Fruit fly (Drosophila melanogaster): ENCODE measurements around the gene CG31998.

Gene CG31998

DNA sequence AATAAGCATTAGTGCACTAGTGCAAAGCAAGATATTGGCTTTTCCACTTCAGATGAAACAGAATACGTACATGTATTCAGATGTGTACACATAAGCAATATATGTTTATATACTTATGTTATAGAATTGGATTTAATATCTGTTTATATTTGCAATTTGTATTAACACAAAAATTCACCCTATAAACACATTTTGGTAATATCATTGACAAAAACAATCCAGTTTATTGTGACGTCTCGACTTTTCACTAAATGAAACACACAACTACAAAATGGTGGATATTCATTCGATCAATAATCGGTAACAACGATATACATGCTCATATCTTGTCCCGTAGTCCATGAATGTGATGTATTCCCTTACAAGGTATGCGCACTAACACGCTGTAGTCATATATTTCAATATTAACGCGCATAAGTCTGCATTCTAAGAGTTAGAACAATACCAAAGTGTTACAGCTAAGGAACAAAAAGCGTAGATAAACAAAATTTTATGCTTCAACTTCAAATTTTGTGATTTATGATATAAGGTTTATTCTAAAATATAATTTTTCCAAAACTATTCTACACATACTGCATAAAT, at the start of gene CG31998 (continued):
- TF ChIP-seq CG2678 (tag; optimal IDR thresholded peaks at IDR 0.05): no peak
- TF ChIP-seq Awh (GFP tag; IDR thresholded peaks at IDR 0.05): no peak
- TF ChIP-seq CG15479 (GFP tag; optimal IDR thresholded peaks at IDR 0.05): no peak
- no peak for TF ChIP-seq Fer3 (tag; optimal IDR thresholded peaks at IDR 0.05)
- no peak for TF ChIP-seq sim (GFP tag; IDR thresholded peaks at IDR 0.05)
- peak; percentile 68 for TF ChIP-seq sens (GFP tag)

- TF ChIP-seq Dbx (GFP tag; IDR thresholded peaks at IDR 0.05): no peak
- no peak for TF ChIP-seq CG4820 (GFP tag; optimal IDR thresholded peaks at IDR 0.05)
- no peak for TF ChIP-seq az2 (GFP tag; optimal IDR thresholded peaks at IDR 0.05)
- TF ChIP-seq wdn (GFP tag; IDR thresholded peaks at IDR 0.05): no peak
- no peak for TF ChIP-seq knrl (GFP tag; IDR thresholded peaks at IDR 0.05; ENCODE audit: partially characterized antibody)
- TF ChIP-seq Mad (GFP tag; optimal IDR thresholded peaks at IDR 0.05): no peak
- no peak for TF ChIP-seq dmrt99B (tag; optimal IDR thresholded peaks at IDR 0.05)
- TF ChIP-seq ems (GFP tag; optimal IDR thresholded peaks at IDR 0.05): no peak
- no peak for TF ChIP-seq gro (GFP tag; optimal IDR thresholded peaks at IDR 0.05)
Measured at dm6 chr4:254697-255096, 49.0 kb upstream of the CG31998 start, which contains the start of gene RhoGAP102A. TSS of gene RhoGAP102A (plus strand) at chr4:254997.

DNA sequence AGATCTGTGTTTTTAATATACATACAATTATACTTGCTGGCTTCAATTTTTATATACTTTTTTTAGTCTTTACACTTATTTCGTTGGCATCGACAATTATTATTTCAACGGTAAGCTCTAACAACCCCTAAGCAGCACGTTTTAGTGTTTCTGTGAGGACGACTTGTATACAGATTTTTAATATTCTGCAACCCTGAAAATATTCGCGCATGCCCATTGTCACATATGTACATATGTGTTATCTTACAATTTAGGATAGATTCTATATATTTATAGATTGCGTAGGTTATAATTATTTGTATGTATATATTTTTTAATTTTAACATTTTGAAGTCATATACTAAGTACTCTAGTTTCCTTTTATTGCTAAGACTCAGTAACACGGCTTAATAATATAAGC, 47.4 kb upstream of the CG31998 start, which contains the start of gene dpr7:
Gene dpr7, minus strand, starts transcription at position 154 of the 400 bp plus-strand sequence.
- TF ChIP-seq CG7928 (GFP tag; optimal IDR thresholded peaks at IDR 0.05) (peak; percentile 53), CG30020 (tag; optimal IDR thresholded peaks at IDR 0.05) (peak; percentile 61), CG7839 (tag; optimal IDR thresholded peaks at IDR 0.05) (no peak), CG11093 (GFP tag; IDR thresholded peaks at IDR 0.05) (no peak), ewg (GFP tag; optimal IDR thresholded peaks at IDR 0.05) (peak; percentile 87), CG42726 (GFP tag; IDR thresholded peaks at IDR 0.05; ENCODE audit: partially characterized antibody) (no peak), klu (GFP tag; IDR thresholded peaks at IDR 0.05) (no peak), Fer1 (GFP tag; optimal IDR thresholded peaks at IDR 0.05) (no peak), CG6791 (GFP tag; IDR thresholded peaks at IDR 0.05; ENCODE audit: partially characterized antibody) (no peak), CG10209 (GFP tag; optimal IDR thresholded peaks at IDR 0.05) (no peak), tap (tag; optimal IDR thresholded peaks at IDR 0.05) (no peak), fru (optimal IDR thresholded peaks at IDR 0.05) (no peak), CG13894 (tag; optimal IDR thresholded peaks at IDR 0.05) (peak; percentile 61)

- TF ChIP-seq H2.0 (GFP tag; IDR thresholded peaks at IDR 0.05) (no peak), pfk (GFP tag; optimal IDR thresholded peaks at IDR 0.05) (no peak), sc (optimal IDR thresholded peaks at IDR 0.05) (no peak), sc (GFP tag; optimal IDR thresholded peaks at IDR 0.05) (no peak)
Measured at dm6 chr4:240850-241249, 35.1 kb upstream of the CG31998 start.

- TF ChIP-seq Neu2 (GFP tag; optimal IDR thresholded peaks at IDR 0.05; ENCODE audit: borderline replicate concordance) (no peak), CG2199 (GFP tag; IDR thresholded peaks at IDR 0.05) (peak; percentile 88), CG8089 (GFP tag; optimal IDR thresholded peaks at IDR 0.05) (peak; percentile 75)
Measured at dm6 chr4:238400-238799, 32.7 kb upstream of the CG31998 start.
